Fruit fly (Drosophila melanogaster): ENCODE results near the gene Ubc7.

DNA sequence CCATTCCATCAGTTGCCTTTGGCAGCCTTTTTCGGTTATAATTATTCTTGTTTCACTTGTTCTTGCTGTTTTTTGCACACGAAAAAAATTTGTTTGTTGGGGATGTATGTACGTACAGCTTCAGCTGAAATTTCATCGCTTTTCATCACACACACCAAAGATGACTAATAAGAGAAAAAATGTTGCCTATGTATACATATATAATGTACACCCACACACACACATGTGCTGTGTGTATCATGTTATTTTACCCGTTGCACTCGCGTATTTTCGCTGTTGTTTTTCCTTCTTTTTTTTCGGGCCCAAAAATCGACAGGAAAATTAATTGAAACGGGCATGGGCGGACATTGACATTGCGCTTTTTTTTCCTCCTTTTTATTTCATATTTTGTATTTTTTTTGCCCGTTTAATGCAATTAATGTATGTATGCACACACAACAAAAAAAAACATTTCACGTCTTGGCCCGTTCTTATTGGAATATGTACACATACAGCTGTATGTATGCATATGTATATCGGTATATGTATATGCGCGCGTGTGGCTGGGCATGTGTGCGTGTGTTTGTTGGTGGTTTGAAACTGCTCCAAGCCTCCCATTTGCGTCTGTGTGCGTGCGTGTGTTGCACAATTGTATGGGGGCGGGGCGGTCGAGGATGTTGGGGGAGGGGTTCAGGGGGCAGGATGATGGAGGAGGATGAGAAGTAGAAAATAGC is 7.1 kb upstream of the Ubc7 start:
- TF ChIP-seq rn (GFP tag; IDR thresholded peaks at IDR 0.05) (no peak), EcR (GFP tag; optimal IDR thresholded peaks at IDR 0.05) (peak; percentile 50), Pif1A (GFP tag; optimal IDR thresholded peaks at IDR 0.05) (peak; percentile 11), CG32121 (GFP tag; IDR thresholded peaks at IDR 0.05) (no peak)
